Fruit fly (Drosophila melanogaster) whole organism, embryonic: Measurements from ENCODE around the gene CG8119.
A peak's percentile ranks its signal among the peaks of the same experiment; 100 is the strongest.

Experiments used
- Asciz ChIP-seq: fragments of 200-800 bp; sonication (Bioruptor generic); optimal IDR thresholded peaks from 2 replicates; lab custom pipeline; 2017; ENCODE audit warnings: missing biosample characterization, mild to moderate bottlenecking, missing genetic modification characterization, missing genetic modification reagents
- CG10959 ChIP-seq: fragments of 200-800 bp; sonication (Bioruptor generic); IDR thresholded peaks from 2 replicates; pipeline ENCODE4 v1.3.6; 2022; ENCODE audit warnings: missing biosample characterization, missing genetic modification characterization
- CG11085 ChIP-seq: fragments of 200-800 bp; sonication (Bioruptor generic); IDR thresholded peaks from 2 replicates; pipeline ENCODE4 v1.3.6; 2022; ENCODE audit warnings: missing biosample characterization, missing genetic modification characterization
- CG11398 ChIP-seq: fragments of 200-800 bp; sonication (Bioruptor generic); optimal IDR thresholded peaks from 2 replicates; lab custom pipeline; 2016; ENCODE audit warnings: missing biosample characterization, missing genetic modification characterization
- CG11504 ChIP-seq: fragments of 200-800 bp; sonication (Bioruptor generic); optimal IDR thresholded peaks from 3 replicates; lab custom pipeline; 2019; ENCODE audit warnings: missing biosample characterization, mild to moderate bottlenecking, missing genetic modification characterization, moderate library complexity
- CG12219 ChIP-seq: fragments of 200-800 bp; sonication (Bioruptor generic); optimal IDR thresholded peaks from 3 replicates; lab custom pipeline; 2018; ENCODE audit warnings: missing biosample characterization, mild to moderate bottlenecking, missing genetic modification characterization
- CG12299 ChIP-seq: fragments of 200-800 bp; sonication (Bioruptor generic); optimal IDR thresholded peaks from 2 replicates; lab custom pipeline; 2018; ENCODE audit warnings: missing biosample characterization, mild to moderate bottlenecking, missing genetic modification characterization
- CG12659 ChIP-seq: fragments of 200-800 bp; sonication (Bioruptor generic); optimal IDR thresholded peaks from 3 replicates; lab custom pipeline; 2017; ENCODE audit warnings: mild to moderate bottlenecking, missing biosample characterization, missing genetic modification reagents, missing genetic modification characterization
- CG14860 ChIP-seq: fragments of 200-800 bp; sonication (Bioruptor generic); IDR thresholded peaks from 3 replicates; pipeline ENCODE4 v1.3.6; 2022; ENCODE audit warnings: missing biosample characterization, missing genetic modification characterization; ENCODE audit not compliant: partially characterized antibody
- CG15011 ChIP-seq: fragments of 200-800 bp; sonication (Bioruptor generic); optimal IDR thresholded peaks from 3 replicates; lab custom pipeline; 2018; ENCODE audit warnings: missing biosample characterization, mild to moderate bottlenecking, missing genetic modification characterization
- CG15696 ChIP-seq: fragments of 200-800 bp; sonication (Bioruptor generic); optimal IDR thresholded peaks from 2 replicates; lab custom pipeline; 2019; ENCODE audit warnings: missing biosample characterization, mild to moderate bottlenecking, missing genetic modification characterization, moderate library complexity
- CG16863 ChIP-seq: fragments of 200-800 bp; sonication (Bioruptor generic); optimal IDR thresholded peaks from 3 replicates; lab custom pipeline; 2016; ENCODE audit warnings: missing biosample characterization, missing genetic modification characterization
- CG30020 ChIP-seq: fragments of 200-800 bp; optimal IDR thresholded peaks from 2 replicates; lab custom pipeline; 2019; ENCODE audit warnings: missing biosample characterization, mild to moderate bottlenecking, missing genetic modification characterization, moderate library complexity
- CG3163 ChIP-seq: fragments of 200-800 bp; sonication (Bioruptor generic); optimal IDR thresholded peaks from 3 replicates; lab custom pipeline; 2016; ENCODE audit warnings: missing biosample characterization, missing genetic modification characterization
- CG34376 ChIP-seq: fragments of 200-800 bp; sonication (Bioruptor generic); optimal IDR thresholded peaks from 2 replicates; lab custom pipeline; 2018; ENCODE audit warnings: missing biosample characterization, mild to moderate bottlenecking, missing genetic modification characterization
- CG3847 ChIP-seq: fragments of 200-800 bp; sonication (Bioruptor generic); IDR thresholded peaks from 2 replicates; pipeline ENCODE4 v1.3.6; 2022; ENCODE audit warnings: missing biosample characterization, missing genetic modification characterization
- CG42726 ChIP-seq: fragments of 200-800 bp; sonication (Bioruptor generic); IDR thresholded peaks from 2 replicates; pipeline ENCODE4 v1.3.6; 2022; ENCODE audit warnings: missing biosample characterization, missing genetic modification characterization; ENCODE audit not compliant: partially characterized antibody
- CG4282 ChIP-seq: fragments of 200-800 bp; sonication (Bioruptor generic); optimal IDR thresholded peaks from 2 replicates; lab custom pipeline; 2016; ENCODE audit warnings: missing biosample characterization, missing genetic modification characterization
- CG4360 ChIP-seq: fragments of 200-800 bp; sonication (Bioruptor generic); IDR thresholded peaks from 2 replicates; pipeline ENCODE4 v1.3.6; 2022; ENCODE audit warnings: missing biosample characterization, missing genetic modification characterization
- CG6175 ChIP-seq: fragments of 200-800 bp; sonication (Bioruptor generic); IDR thresholded peaks from 3 replicates; pipeline ENCODE4 v1.3.6; 2022; ENCODE audit warnings: missing biosample characterization, missing genetic modification characterization
- CG8359 ChIP-seq: fragments of 200-800 bp; sonication (Bioruptor generic); optimal IDR thresholded peaks from 2 replicates; lab custom pipeline; 2017; ENCODE audit warnings: missing biosample characterization, mild to moderate bottlenecking, missing genetic modification characterization, borderline replicate concordance
- CG8478 ChIP-seq: fragments of >200 bp; optimal IDR thresholded peaks from 2 replicates; lab custom pipeline; 2018
- CG8924 ChIP-seq: fragments of 200-800 bp; optimal IDR thresholded peaks from 3 replicates; lab custom pipeline; 2019; ENCODE audit warnings: missing biosample characterization, mild to moderate bottlenecking, missing genetic modification characterization, moderate library complexity
- Dbx ChIP-seq: fragments of 200-800 bp; sonication (Bioruptor generic); IDR thresholded peaks from 3 replicates; pipeline ENCODE4 v1.3.6; 2022; ENCODE audit warnings: missing biosample characterization, missing genetic modification characterization
- Dfd ChIP-seq, 2 experiments: fragments of >200 bp; optimal IDR thresholded peaks; 2 replicates each; lab custom pipeline; 2017; ENCODE audit warnings: missing biosample characterization in 2 of 2, missing genetic modification characterization in 2 of 2
- Dp ChIP-seq: fragments of 200-800 bp; sonication (Bioruptor generic); optimal IDR thresholded peaks from 2 replicates; lab custom pipeline; 2018; ENCODE audit warnings: missing biosample characterization, mild to moderate bottlenecking, missing genetic modification characterization, moderate library complexity
- Gug ChIP-seq: fragments of 200-800 bp; sonication (Bioruptor generic); IDR thresholded peaks from 4 replicates; pipeline ENCODE4 v1.3.6; 2022; ENCODE audit warnings: missing biosample characterization, missing genetic modification characterization
- HLH54F ChIP-seq: fragments of 200-800 bp; sonication (Bioruptor generic); optimal IDR thresholded peaks from 3 replicates; lab custom pipeline; 2016; ENCODE audit warnings: missing biosample characterization, missing genetic modification characterization
- Hand ChIP-seq: fragments of 200-800 bp; sonication (Bioruptor generic); optimal IDR thresholded peaks from 2 replicates; lab custom pipeline; 2017; ENCODE audit warnings: mild to moderate bottlenecking, missing biosample characterization, missing genetic modification reagents, missing genetic modification characterization
- Hr51 ChIP-seq, 2 experiments: fragments of 200-800 bp; sonication (Bioruptor generic); optimal IDR thresholded peaks; 2 replicates in 1 of 2; 3 replicates in 1 of 2; lab custom pipeline; 2016 to 2018; ENCODE audit warnings: missing biosample characterization in 2 of 2, missing genetic modification characterization in 2 of 2, mild to moderate bottlenecking in 1 of 2, moderate library complexity in 1 of 2
- Max ChIP-seq: fragments of 200-800 bp; sonication (Bioruptor generic); optimal IDR thresholded peaks from 2 replicates; lab custom pipeline; 2016; ENCODE audit warnings: missing biosample characterization, mild to moderate bottlenecking, missing genetic modification characterization
- NfI ChIP-seq: fragments of 200-800 bp; sonication (Bioruptor generic); optimal IDR thresholded peaks from 3 replicates; lab custom pipeline; 2018; ENCODE audit warnings: missing biosample characterization, mild to moderate bottlenecking, missing genetic modification characterization, moderate library complexity
- Ptx1 ChIP-seq: fragments of 200-800 bp; sonication (Bioruptor generic); IDR thresholded peaks from 2 replicates; pipeline ENCODE4 v1.3.6; 2022; ENCODE audit warnings: missing biosample characterization, missing genetic modification characterization
- Spps ChIP-seq: fragments of 200-800 bp; sonication (Bioruptor generic); optimal IDR thresholded peaks from 2 replicates; lab custom pipeline; 2018; ENCODE audit warnings: missing biosample characterization, mild to moderate bottlenecking, missing genetic modification characterization
- Trl ChIP-seq, 3 experiments: fragments of >200 bp in 2 of 3; fragments of 200-800 bp in 1 of 3; sonication (Bioruptor generic) in 1 of 3; optimal IDR thresholded peaks; 2 replicates in 1 of 3; 3 replicates in 2 of 3; lab custom pipeline; 2016 to 2017; ENCODE audit warnings: missing biosample characterization in 1 of 3, missing genetic modification characterization in 1 of 3
- ato ChIP-seq: fragments of 200-800 bp; sonication (Bioruptor generic); IDR thresholded peaks from 2 replicates; pipeline ENCODE4 v1.3.6; 2022; ENCODE audit warnings: missing biosample characterization, missing genetic modification characterization; ENCODE audit not compliant: partially characterized antibody
- crol ChIP-seq: fragments of 200-800 bp; sonication (Bioruptor generic); IDR thresholded peaks from 2 replicates; pipeline ENCODE4 v1.3.6; 2022; ENCODE audit warnings: missing biosample characterization, missing genetic modification characterization
- dmrt99B ChIP-seq: fragments of 200-800 bp; sonication (Bioruptor generic); optimal IDR thresholded peaks from 2 replicates; lab custom pipeline; 2018; ENCODE audit warnings: missing biosample characterization, mild to moderate bottlenecking, missing genetic modification characterization, moderate library complexity
- en ChIP-seq: fragments of 200-800 bp; sonication (Bioruptor generic); optimal IDR thresholded peaks from 2 replicates; lab custom pipeline; 2016; ENCODE audit warnings: missing biosample characterization, missing genetic modification characterization
- fu2 ChIP-seq: fragments of 200-800 bp; sonication (Bioruptor generic); optimal IDR thresholded peaks from 2 replicates; lab custom pipeline; 2016; ENCODE audit warnings: missing biosample characterization, missing genetic modification characterization
- ham ChIP-seq: fragments of 200-800 bp; sonication (Bioruptor generic); IDR thresholded peaks from 2 replicates; pipeline ENCODE4 v1.3.6; 2022; ENCODE audit warnings: missing biosample characterization, missing genetic modification characterization
- jing ChIP-seq: fragments of 200-800 bp; sonication (Bioruptor generic); optimal IDR thresholded peaks from 2 replicates; lab custom pipeline; 2018; ENCODE audit warnings: missing biosample characterization, mild to moderate bottlenecking, missing genetic modification characterization
- psq ChIP-seq: fragments of 200-800 bp; sonication (Bioruptor generic); optimal IDR thresholded peaks from 2 replicates; lab custom pipeline; 2017; ENCODE audit warnings: missing biosample characterization, missing genetic modification characterization
- row ChIP-seq: fragments of 200-800 bp; sonication (Bioruptor generic); IDR thresholded peaks from 3 replicates; pipeline ENCODE4 v1.3.6; 2022; ENCODE audit warnings: missing biosample characterization, missing genetic modification characterization
- schlank ChIP-seq: fragments of 200-800 bp; sonication (Bioruptor generic); optimal IDR thresholded peaks from 2 replicates; lab custom pipeline; 2018; ENCODE audit warnings: missing biosample characterization, mild to moderate bottlenecking, missing genetic modification characterization
- sd ChIP-seq: fragments of 200-800 bp; sonication (Bioruptor generic); optimal IDR thresholded peaks from 3 replicates; lab custom pipeline; 2018; ENCODE audit warnings: missing biosample characterization, mild to moderate bottlenecking, missing genetic modification characterization, moderate library complexity
- so ChIP-seq: fragments of 200-800 bp; sonication (Bioruptor generic); IDR thresholded peaks from 3 replicates; pipeline ENCODE4 v1.3.6; 2022; ENCODE audit warnings: missing biosample characterization, missing genetic modification characterization
- ttk ChIP-seq: fragments of 200-800 bp; sonication (Bioruptor generic); IDR thresholded peaks from 2 replicates; pipeline ENCODE4 v2.1.2; 2022; ENCODE audit warnings: missing biosample characterization, missing genetic modification characterization
- yki ChIP-seq: fragments of >200 bp; optimal IDR thresholded peaks from 3 replicates; lab custom pipeline; 2018
- zen2 ChIP-seq: fragments of 200-800 bp; sonication (Bioruptor generic); IDR thresholded peaks from 3 replicates; pipeline ENCODE4 v1.3.6; 2022; ENCODE audit warnings: missing biosample characterization, missing genetic modification characterization; ENCODE audit not compliant: partially characterized antibody
- zfh1 ChIP-seq: fragments of 200-800 bp; sonication (Bioruptor generic); IDR thresholded peaks from 3 replicates; pipeline ENCODE4 v1.3.6; 2022; ENCODE audit warnings: missing biosample characterization, missing genetic modification characterization

CG8119 gene

DNA sequence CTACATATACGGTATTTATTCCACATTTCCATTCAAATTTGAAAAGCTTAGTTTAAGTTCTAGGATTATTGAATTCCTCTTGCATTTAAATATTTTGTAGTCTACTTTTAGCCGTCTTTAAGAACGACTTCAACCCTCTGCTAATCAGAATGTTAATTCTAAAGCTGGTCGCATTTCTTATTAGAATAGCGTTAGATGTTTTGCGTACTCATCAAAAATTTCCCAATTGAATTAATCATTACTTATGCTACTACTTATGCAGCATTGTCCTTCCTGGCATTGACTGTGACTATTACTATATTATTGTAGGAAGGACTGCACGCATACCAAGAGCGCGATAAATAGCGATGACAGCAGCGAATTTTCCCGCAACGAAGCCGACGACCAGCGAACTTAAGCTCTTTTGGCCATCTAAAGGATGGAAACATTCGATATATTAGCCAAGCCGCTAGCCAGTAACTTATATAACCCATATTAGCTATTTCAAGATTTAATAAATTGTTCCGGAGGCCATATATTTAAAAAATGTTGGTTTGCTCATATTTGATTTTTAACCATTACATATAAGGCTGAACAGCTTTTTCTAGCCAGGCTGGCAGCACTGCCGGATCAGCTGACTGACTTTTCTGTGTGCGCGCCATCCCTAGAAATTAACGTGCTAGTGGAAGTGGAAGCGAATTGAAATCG is 34.6 kb downstream of the CG8119 start, which contains the start of gene CG8128 (continued):
- TF ChIP-seq Dbx (GFP tag; lab: Robert Waterston, UW) (no peak), crol (GFP tag; lab: Robert Waterston, UW) (no peak), CG3163 (GFP tag; lab: Kevin White, UChicago) (no peak), CG8359 (GFP tag; lab: Kevin White, UChicago) (no peak), ttk (GFP tag; lab: Robert Waterston, UW) (no peak), CG10959 (GFP tag; lab: Robert Waterston, UW) (no peak), HLH54F (peak; percentile 3), CG12299 (tag; lab: Kevin White, UChicago) (no peak), Asciz (GFP tag; lab: Kevin White, UChicago) (no peak), CG11398 (no peak), en (GFP tag; lab: Kevin White, UChicago) (no peak), Spps (tag; lab: Kevin White, UChicago) (no peak), schlank (tag; lab: Kevin White, UChicago) (no peak), CG3847 (GFP tag; lab: Robert Waterston, UW) (no peak), CG8924 (tag; lab: Kevin White, UChicago) (no peak), yki (lab: Kevin White, UChicago) (no peak), sd (tag; lab: Kevin White, UChicago) (no peak), zfh1 (no peak), dmrt99B (no peak), Dp (GFP tag; lab: Kevin White, UChicago) (no peak), CG34376 (GFP tag; lab: Kevin White, UChicago) (no peak), CG14860 (GFP tag; lab: Robert Waterston, UW) (no peak), ham (no peak), Trl (optimal IDR thresholded peaks at IDR 0.05; lab: Kevin White, UChicago) (no peak), Trl (GFP tag; optimal IDR thresholded peaks at IDR 0.05; lab: Kevin White, UChicago) (no peak), Gug (no peak), Dfd (GFP tag; optimal IDR thresholded peaks at IDR 0.05; lab: Kevin White, UChicago) (no peak), CG30020 (tag; lab: Kevin White, UChicago) (no peak), so (GFP tag; lab: Robert Waterston, UW) (no peak), CG15696 (tag; lab: Kevin White, UChicago) (no peak), CG12219 (GFP tag; lab: Kevin White, UChicago) (no peak), Ptx1 (0 out of 2 replicates have a peak, but pooled peaks have one; percentile 18), CG16863 (no peak), jing (GFP tag; lab: Kevin White, UChicago) (no peak), row (GFP tag; lab: Robert Waterston, UW) (peak; percentile 78), CG15011 (GFP tag; lab: Kevin White, UChicago) (no peak), fu2 (no peak), CG11504 (tag; lab: Kevin White, UChicago) (peak; percentile 2), psq (GFP tag; lab: Kevin White, UChicago) (no peak), CG4360 (GFP tag; lab: Robert Waterston, UW) (no peak), zen2 (GFP tag; lab: Robert Waterston, UW) (no peak), CG12659 (no peak), Hr51 (GFP tag; optimal IDR thresholded peaks at IDR 0.05; lab: Kevin White, UChicago) (no peak), CG11085 (no peak), NfI (GFP tag; lab: Kevin White, UChicago) (no peak), Max (GFP tag; lab: Kevin White, UChicago) (no peak), CG4282 (GFP tag; lab: Kevin White, UChicago) (no peak), CG42726 (GFP tag; lab: Robert Waterston, UW) (no peak), CG8478 (lab: Kevin White, UChicago) (no peak), CG6175 (no peak), ato (GFP tag; lab: Robert Waterston, UW) (no peak), Hand (GFP tag; lab: Kevin White, UChicago) (no peak)
